Fruit fly (Drosophila melanogaster) whole organism, pupa: ENCODE measurements around the gene ProRS-m.

Experiments
- CG12605 ChIP-seq: fragments of 200-800 bp; sonication (Bioruptor generic); IDR thresholded peaks from 2 replicates; pipeline ENCODE4 v1.3.6; 2022; ENCODE audit warnings: missing biosample characterization, missing genetic modification characterization
- CG13204 ChIP-seq: fragments of 200-800 bp; sonication (Bioruptor generic); optimal IDR thresholded peaks from 2 replicates; lab custom pipeline; 2018; ENCODE audit warnings: missing biosample characterization, mild to moderate bottlenecking, missing genetic modification characterization, moderate library complexity
- CG14655 ChIP-seq: fragments of 200-800 bp; sonication (Bioruptor generic); optimal IDR thresholded peaks from 3 replicates; lab custom pipeline; 2017; ENCODE audit warnings: mild to moderate bottlenecking, missing biosample characterization, missing genetic modification reagents, missing genetic modification characterization
- CG32121 ChIP-seq: fragments of 200-800 bp; sonication (Bioruptor generic); IDR thresholded peaks from 2 replicates; pipeline ENCODE4 v1.3.6; 2022; ENCODE audit warnings: missing biosample characterization, missing genetic modification characterization
- CG8301 ChIP-seq: fragments of 200-800 bp; sonication (Bioruptor generic); optimal IDR thresholded peaks from 2 replicates; lab custom pipeline; 2018; ENCODE audit warnings: missing biosample characterization, mild to moderate bottlenecking, missing genetic modification characterization
- D1 ChIP-seq: fragments of 200-800 bp; sonication (Bioruptor generic); optimal IDR thresholded peaks from 2 replicates; lab custom pipeline; 2018; ENCODE audit warnings: missing biosample characterization, mild to moderate bottlenecking, missing genetic modification characterization, moderate library complexity
- Pif1A ChIP-seq: fragments of 200-800 bp; sonication (Bioruptor generic); optimal IDR thresholded peaks from 3 replicates; lab custom pipeline; 2016; ENCODE audit warnings: missing biosample characterization, missing genetic modification characterization

- no peak for TF ChIP-seq CG13204 (GFP tag; lab: Kevin White, UChicago)
- TF ChIP-seq CG12605 (GFP tag; lab: Robert Waterston, UW), result no peak
- TF ChIP-seq CG14655 (GFP tag; lab: Kevin White, UChicago), result no peak
- TF ChIP-seq Pif1A, result peak; percentile 67
- TF ChIP-seq CG32121, result no peak
- no peak for TF ChIP-seq CG8301 (tag; lab: Kevin White, UChicago)
- TF ChIP-seq D1 (tag; lab: Kevin White, UChicago), result peak; percentile 20
Measured at dm6 chr3L:2631406-2631805, 20.2 kb downstream of the ProRS-m start, which contains the start of the genes CG42245 and MEP-1.
